ENCODE assay signal across 2 fruit fly cellular contexts in genomic region chrX:9255021-9255420, dm6.
TF ChIP-seq lines count a peak whose summit lies in the region.

No protein-coding gene starts in this region.

- TF ChIP-seq CTCF in whole organism, embryonic (GFP tag; optimal IDR thresholded peaks at IDR 0.05; lab: Kevin White, UChicago) = no peak

TF ChIP-seq in whole organism, embryonic, 481 proteins besides CTCF, POLR2A, EP300 and RAD21:
- TF ChIP-seq Optix (GFP tag; IDR thresholded peaks at IDR 0.05; lab: Robert Waterston, UW) = no peak
- TF ChIP-seq row (GFP tag; IDR thresholded peaks at IDR 0.05; lab: Robert Waterston, UW) = 0 out of 3 replicates have a peak, but pooled peaks have one; percentile 15
- TF ChIP-seq D19B (GFP tag; optimal IDR thresholded peaks at IDR 0.05; lab: Kevin White, UChicago) = peak; percentile 60
- TF ChIP-seq sens (GFP tag; lab: Kevin White, UChicago) = peak; percentile 24
- no peak for TF ChIP-seq BEAF-32 (GFP tag; optimal IDR thresholded peaks at IDR 0.05; lab: Kevin White, UChicago)
- no peak for TF ChIP-seq Kr (GFP tag; optimal IDR thresholded peaks at IDR 0.05; lab: Kevin White, UChicago)
- TF ChIP-seq sd (tag; optimal IDR thresholded peaks at IDR 0.05; lab: Kevin White, UChicago) = peak; percentile 79
- no peak for TF ChIP-seq oc (tag; optimal IDR thresholded peaks at IDR 0.05; lab: Kevin White, UChicago)
- TF ChIP-seq CG1832 (GFP tag; optimal IDR thresholded peaks at IDR 0.05; lab: Kevin White, UChicago) = peak; percentile 65
- TF ChIP-seq croc (GFP tag; conservative IDR thresholded peaks at IDR 0.05; lab: Robert Waterston, UW) = no peak
- TF ChIP-seq twi (tag; optimal IDR thresholded peaks at IDR 0.05; lab: Kevin White, UChicago) = no peak
- TF ChIP-seq dmrt11E (tag; optimal IDR thresholded peaks at IDR 0.05; lab: Kevin White, UChicago) = no peak
- no peak for TF ChIP-seq Vsx1 (GFP tag; optimal IDR thresholded peaks at IDR 0.05; lab: Kevin White, UChicago)
- no peak for TF ChIP-seq Mrtf (GFP tag; IDR thresholded peaks at IDR 0.05; lab: Robert Waterston, UW)
- no peak for TF ChIP-seq esg (GFP tag; conservative IDR thresholded peaks at IDR 0.05; lab: Robert Waterston, UW)
- TF ChIP-seq bsh (GFP tag; optimal IDR thresholded peaks at IDR 0.05; lab: Kevin White, UChicago) = no peak
- TF ChIP-seq CG12299 (tag; optimal IDR thresholded peaks at IDR 0.05; lab: Kevin White, UChicago) = no peak
- TF ChIP-seq gem (tag; optimal IDR thresholded peaks at IDR 0.05; lab: Kevin White, UChicago) = no peak
- TF ChIP-seq fru (optimal IDR thresholded peaks at IDR 0.05; lab: Kevin White, UChicago) = no peak
- peak; percentile 61 for TF ChIP-seq CG10321 (GFP tag; IDR thresholded peaks at IDR 0.05; lab: Robert Waterston, UW)

TF ChIP-seq in whole organism, prepupa, 60 proteins besides CTCF, POLR2A, EP300 and RAD21:
- TF ChIP-seq Eip78C (GFP tag; lab: Kevin White, UChicago) = peak; percentile 41
- TF ChIP-seq esn (GFP tag; optimal IDR thresholded peaks at IDR 0.05; lab: Kevin White, UChicago) = peak; percentile 11
- no peak for TF ChIP-seq dac (GFP tag; optimal IDR thresholded peaks at IDR 0.05; lab: Kevin White, UChicago)
- no peak for TF ChIP-seq CG7368 (GFP tag; optimal IDR thresholded peaks at IDR 0.05; lab: Kevin White, UChicago)
